Worm (Caenorhabditis elegans) whole organism, L2 larva: ENCODE data around the gene nhr-156.

Source experiments
- unc-62 ChIP-seq: fragments of 150-350 bp; optimal IDR thresholded peaks from 2 replicates; lab custom pipeline; 2014; ENCODE audit warnings: missing biosample characterization, missing genetic modification reagents, missing genetic modification characterization

The nhr-156 gene

DNA sequence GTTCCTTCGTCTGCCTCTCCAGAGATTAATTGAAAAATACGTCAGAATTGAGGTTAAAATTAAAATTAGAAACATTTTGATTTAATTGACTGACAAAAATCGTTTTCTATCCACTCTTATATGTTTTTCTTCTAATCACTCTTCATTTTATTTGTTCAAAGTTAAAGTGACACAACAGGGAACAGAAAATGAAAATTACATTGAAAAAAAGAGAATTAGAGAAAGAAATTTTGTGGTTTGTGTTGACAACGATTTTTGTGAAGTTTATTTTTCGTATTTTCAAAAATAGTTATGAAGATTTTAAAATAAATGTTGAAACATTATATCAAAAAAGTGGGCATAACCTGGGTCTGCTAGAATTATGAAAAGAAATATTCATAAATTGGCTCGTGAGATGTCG, 51.7 kb downstream of the nhr-156 start, which contains the start of gene cyp-34A5:
cyp-34A5 (minus strand) TSS at position 101 of the 400 bp plus-strand sequence.
- TF ChIP-seq unc-62 (GFP tag; lab: Kevin White, UChicago), result no peak
